Fruit fly (Drosophila melanogaster): ENCODE results near the gene lic.
A peak's percentile ranks its signal among the peaks of the same experiment; 100 is the strongest.

Gene lic

DNA sequence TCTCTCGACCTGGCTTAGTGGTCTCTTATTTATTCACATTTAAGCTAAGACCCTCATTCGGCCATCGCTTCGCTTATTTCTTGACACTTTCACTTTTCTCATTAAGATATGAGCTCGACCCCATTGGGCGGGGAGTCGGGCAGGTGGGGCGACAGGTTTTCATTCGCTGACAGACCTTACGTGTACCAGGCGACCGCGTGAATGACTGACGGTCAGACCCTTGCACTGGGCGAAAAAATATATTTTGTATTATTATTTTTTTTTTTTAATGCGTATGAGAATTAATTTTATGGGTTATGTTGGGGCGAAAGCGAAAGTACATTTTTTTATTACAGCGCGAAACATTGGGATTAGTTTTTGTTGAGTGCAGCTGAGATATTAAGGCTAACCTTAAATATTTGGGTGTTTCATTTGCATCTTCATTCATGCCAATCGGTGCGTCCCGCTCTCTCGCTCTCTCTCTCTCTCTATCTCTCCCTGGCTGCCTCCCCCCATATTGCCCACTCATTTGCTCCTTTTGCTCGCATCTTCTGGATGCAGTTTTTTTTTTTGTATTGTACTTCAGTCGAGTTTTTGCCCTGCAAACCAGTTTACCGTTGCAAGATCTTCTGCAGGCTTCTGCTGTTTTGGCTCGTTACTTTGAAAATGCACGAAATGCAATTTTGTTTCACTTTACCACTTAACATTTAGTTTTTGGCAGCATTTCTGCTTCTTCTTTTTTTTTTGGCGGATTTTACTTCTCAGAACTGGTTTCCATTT is 46.2 kb downstream of the lic start (continued):
- TF ChIP-seq psq (GFP tag; optimal IDR thresholded peaks at IDR 0.05) (no peak), fd96Cb (tag; optimal IDR thresholded peaks at IDR 0.05) (peak; percentile 38), CG11093 (GFP tag; IDR thresholded peaks at IDR 0.05) (peak; percentile 54; the same call in 1 of the 3 replicates), toy (GFP tag; IDR thresholded peaks at IDR 0.05) (no peak), corto (GFP tag; optimal IDR thresholded peaks at IDR 0.05) (peak; percentile 54), CG11723 (GFP tag; optimal IDR thresholded peaks at IDR 0.05) (peak; percentile 28), dm (GFP tag; optimal IDR thresholded peaks at IDR 0.05) (no peak), trh (GFP tag; optimal IDR thresholded peaks at IDR 0.05) (peak; percentile 18), BEAF-32 (GFP tag; optimal IDR thresholded peaks at IDR 0.05) (no peak), CG2120 (GFP tag; optimal IDR thresholded peaks at IDR 0.05) (no peak), dpn (GFP tag; optimal IDR thresholded peaks at IDR 0.05) (no peak), schlank (tag; optimal IDR thresholded peaks at IDR 0.05) (no peak), cwo (GFP tag; optimal IDR thresholded peaks at IDR 0.05) (peak; percentile 14), CG9817 (tag; optimal IDR thresholded peaks at IDR 0.05) (no peak), scrt (GFP tag; optimal IDR thresholded peaks at IDR 0.05) (no peak), H15 (GFP tag; IDR thresholded peaks at IDR 0.05) (peak; percentile 74; the same call in 2 of the 3 replicates), CG16863 (GFP tag; optimal IDR thresholded peaks at IDR 0.05) (no peak), CG14965 (GFP tag; optimal IDR thresholded peaks at IDR 0.05; ENCODE audit: borderline replicate concordance) (no peak), Atf-2 (GFP tag; optimal IDR thresholded peaks at IDR 0.05) (no peak), Awh (GFP tag; IDR thresholded peaks at IDR 0.05) (peak; percentile 72), CG30403 (GFP tag; optimal IDR thresholded peaks at IDR 0.05) (peak; percentile 31), ken (GFP tag; IDR thresholded peaks at IDR 0.05) (peak; percentile 87), CG5245 (GFP tag; optimal IDR thresholded peaks at IDR 0.05) (no peak), bbx (GFP tag; IDR thresholded peaks at IDR 0.05; ENCODE audit: partially characterized antibody) (no peak), sens-2 (GFP tag; IDR thresholded peaks at IDR 0.05) (peak; percentile 73; the same call in 1 of the 2 replicates), Oaz (GFP tag; IDR thresholded peaks at IDR 0.05) (0 out of 2 replicates have a peak, but pooled peaks have one; percentile 10), CG17385 (GFP tag; optimal IDR thresholded peaks at IDR 0.05) (no peak), CG12769 (tag; optimal IDR thresholded peaks at IDR 0.05) (no peak), NC2α (GFP tag; optimal IDR thresholded peaks at IDR 0.05) (no peak), CG4282 (GFP tag; optimal IDR thresholded peaks at IDR 0.05) (no peak), nerfin-2 (GFP tag; IDR thresholded peaks at IDR 0.05; ENCODE audit: partially characterized antibody) (no peak), crc (GFP tag; optimal IDR thresholded peaks at IDR 0.05) (no peak), CG2889 (GFP tag; IDR thresholded peaks at IDR 0.05) (no peak), Dfd (GFP tag; optimal IDR thresholded peaks at IDR 0.05) (no peak), CG7372 (GFP tag; IDR thresholded peaks at IDR 0.05) (0 out of 2 replicates have a peak, but pooled peaks have one; percentile 11), pzg (GFP tag; optimal IDR thresholded peaks at IDR 0.05) (no peak), CG10267 (tag; optimal IDR thresholded peaks at IDR 0.05) (peak; percentile 18), pan (optimal IDR thresholded peaks at IDR 0.05) (no peak), pan (GFP tag; optimal IDR thresholded peaks at IDR 0.05 in 1 of 2, IDR thresholded peaks at IDR 0.05 in 1 of 2) (peak in 1 of 2 experiments; percentile 81), CG15514 (GFP tag; optimal IDR thresholded peaks at IDR 0.05) (no peak), CG6254 (GFP tag; optimal IDR thresholded peaks at IDR 0.05) (no peak), CG7786 (GFP tag; optimal IDR thresholded peaks at IDR 0.05) (no peak), Hey (tag; optimal IDR thresholded peaks at IDR 0.05) (no peak), dysf (GFP tag; IDR thresholded peaks at IDR 0.05) (peak; percentile 71), vvl (GFP tag; IDR thresholded peaks at IDR 0.05) (peak; percentile 88), Gsc (GFP tag; IDR thresholded peaks at IDR 0.05) (no peak), CG18476 (GFP tag; optimal IDR thresholded peaks at IDR 0.05) (no peak), CG32767 (GFP tag; IDR thresholded peaks at IDR 0.05) (0 out of 2 replicates have a peak, but pooled peaks have one; percentile 53), her (GFP tag; optimal IDR thresholded peaks at IDR 0.05) (no peak), CG8281 (tag; optimal IDR thresholded peaks at IDR 0.05) (peak; percentile 46)

All from whole organism, embryonic.